Fruit fly (Drosophila melanogaster) Kc167 (cell line): ENCODE measurements around the gene HIP.

Experiments
- Myc ChIP-seq: fragments of >200 bp; optimal IDR thresholded peaks from 2 replicates; lab custom pipeline; 2017; ENCODE audit warnings: missing external identifiers
- Sin3A ChIP-seq: fragments of >200 bp; optimal IDR thresholded peaks from 2 replicates; lab custom pipeline; 2018; ENCODE audit warnings: missing external identifiers
- h ChIP-seq: fragments of >200 bp; optimal IDR thresholded peaks from 3 replicates; lab custom pipeline; 2018; ENCODE audit warnings: missing external identifiers
- insv ChIP-seq: fragments of >200 bp; optimal IDR thresholded peaks from 3 replicates; lab custom pipeline; 2018; ENCODE audit warnings: missing external identifiers
- psq ChIP-seq: fragments of >200 bp; optimal IDR thresholded peaks from 2 replicates; lab custom pipeline; 2017; ENCODE audit warnings: missing external identifiers
- ttk ChIP-seq: sonication (Bioruptor generic); optimal IDR thresholded peaks from 2 replicates; lab custom pipeline; 2017; ENCODE audit warnings: missing external identifiers

DNA sequence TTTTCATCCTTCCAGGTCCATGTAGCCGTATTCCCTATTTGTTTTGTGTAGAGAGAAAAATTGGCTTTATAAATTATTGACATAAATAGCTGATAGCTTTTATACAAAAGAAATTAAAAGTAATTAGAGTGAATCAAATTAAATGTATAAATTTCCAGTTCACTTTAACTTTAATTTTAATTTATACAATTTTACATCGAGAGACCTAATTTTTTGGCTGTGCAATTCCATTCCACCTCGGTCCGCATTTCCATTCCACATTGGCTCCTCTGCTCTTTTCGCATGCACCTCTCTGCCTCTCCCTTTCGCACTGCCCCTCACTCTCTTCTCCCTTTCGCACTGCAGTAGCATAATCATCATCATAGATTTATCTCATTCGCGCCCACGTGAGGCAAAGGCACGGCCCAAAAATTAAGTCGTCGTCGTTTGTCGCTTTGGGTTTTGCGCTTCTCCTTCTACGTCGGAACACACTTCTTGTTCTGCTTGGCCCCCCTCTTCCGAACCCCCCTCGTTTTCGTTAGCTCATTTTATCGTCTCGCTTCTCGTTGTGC is 19.9 kb upstream of the HIP start:
- TF ChIP-seq Myc (no peak), Sin3A (no peak), insv (no peak), h (lab: Kevin White, UChicago) (no peak), psq (lab: Kevin White, UChicago) (no peak), ttk (no peak)
